Fruit fly (Drosophila melanogaster): ENCODE results near the gene wupA.

The wupA gene

dm6 chrX:18139950-18140349 is 23.2 kb upstream of the wupA start:
- no peak for TF ChIP-seq CG4707 (GFP tag; optimal IDR thresholded peaks at IDR 0.05)
- no peak for TF ChIP-seq abd-A (tag; optimal IDR thresholded peaks at IDR 0.05)
- peak; percentile 18; the same call in 1 of the 2 replicates for TF ChIP-seq Rfx (GFP tag; IDR thresholded peaks at IDR 0.05)
- no peak for TF ChIP-seq wek (GFP tag; optimal IDR thresholded peaks at IDR 0.05)
- peak; percentile 56 for TF ChIP-seq D19B (GFP tag; optimal IDR thresholded peaks at IDR 0.05)
- TF ChIP-seq Bteb2 (GFP tag; optimal IDR thresholded peaks at IDR 0.05), result no peak
- TF ChIP-seq row (GFP tag; IDR thresholded peaks at IDR 0.05), result peak; percentile 16; the same call in 1 of the 3 replicates
- TF ChIP-seq Ada2b (GFP tag; IDR thresholded peaks at IDR 0.05), result no peak
- TF ChIP-seq sens (GFP tag), result peak; percentile 2
- TF ChIP-seq Med (GFP tag), result peak; percentile 20
- TF ChIP-seq CG30403 (GFP tag; optimal IDR thresholded peaks at IDR 0.05), result no peak

dm6 chrX:18138297-18138696 is 21.6 kb upstream of the wupA start, which contains the start of gene CG43229:
CG43229 (plus strand) TSS chrX:18138542.
- TF ChIP-seq CG6689 (GFP tag; IDR thresholded peaks at IDR 0.05) (no peak), phol (tag; optimal IDR thresholded peaks at IDR 0.05) (peak; percentile 17), Nf-YB (GFP tag; optimal IDR thresholded peaks at IDR 0.05) (no peak), Dp (GFP tag; optimal IDR thresholded peaks at IDR 0.05) (peak; percentile 81), Doc3 (GFP tag; IDR thresholded peaks at IDR 0.05; ENCODE audit: partially characterized antibody) (peak; percentile 53; the same call in 1 of the 3 replicates), bbx (GFP tag; IDR thresholded peaks at IDR 0.05; ENCODE audit: partially characterized antibody) (peak; percentile 85), gsb-n (tag; optimal IDR thresholded peaks at IDR 0.05) (no peak), stwl (tag; optimal IDR thresholded peaks at IDR 0.05) (peak; percentile 82), Scr (GFP tag; IDR thresholded peaks at IDR 0.05; ENCODE audit: partially characterized antibody) (peak; percentile 67), Bgb (GFP tag; IDR thresholded peaks at IDR 0.05; ENCODE audit: partially characterized antibody) (peak; percentile 80), Ptx1 (GFP tag; IDR thresholded peaks at IDR 0.05) (no peak), tna (GFP tag; IDR thresholded peaks at IDR 0.05; ENCODE audit: partially characterized antibody) (peak; percentile 79), chinmo (GFP tag; IDR thresholded peaks at IDR 0.05; ENCODE audit: partially characterized antibody) (peak; percentile 80; the same call in 2 of the 4 replicates), gcm (GFP tag; optimal IDR thresholded peaks at IDR 0.05) (peak; percentile 29), Antp (GFP tag; optimal IDR thresholded peaks at IDR 0.05) (no peak), CG34224 (GFP tag; IDR thresholded peaks at IDR 0.05; ENCODE audit: partially characterized antibody) (peak; percentile 78), CG13624 (GFP tag; optimal IDR thresholded peaks at IDR 0.05) (no peak), unc-4 (GFP tag; IDR thresholded peaks at IDR 0.05; ENCODE audit: partially characterized antibody) (peak; percentile 63), Hmx (GFP tag; optimal IDR thresholded peaks at IDR 0.05) (no peak), CG2116 (GFP tag; optimal IDR thresholded peaks at IDR 0.05) (peak; percentile 98), ato (GFP tag; IDR thresholded peaks at IDR 0.05; ENCODE audit: partially characterized antibody) (peak; percentile 79), CG2129 (GFP tag; IDR thresholded peaks at IDR 0.05; ENCODE audit: partially characterized antibody) (peak; percentile 35; the same call in 1 of the 2 replicates), CG16863 (GFP tag; optimal IDR thresholded peaks at IDR 0.05) (peak; percentile 96), Pdp1 (GFP tag; optimal IDR thresholded peaks at IDR 0.05) (peak in 1 of 2 experiments; percentile 0), E2f2 (GFP tag; IDR thresholded peaks at IDR 0.05) (peak; percentile 90), mld (GFP tag; IDR thresholded peaks at IDR 0.05; ENCODE audit: partially characterized antibody) (peak; percentile 76), fd96Cb (tag; optimal IDR thresholded peaks at IDR 0.05) (no peak), amos (GFP tag; IDR thresholded peaks at IDR 0.05; ENCODE audit: partially characterized antibody) (peak; percentile 87), pzg (GFP tag; optimal IDR thresholded peaks at IDR 0.05) (peak; percentile 58), knrl (GFP tag; IDR thresholded peaks at IDR 0.05; ENCODE audit: partially characterized antibody) (peak; percentile 72; the same call in 2 of the 3 replicates), Dll (GFP tag; IDR thresholded peaks at IDR 0.05; ENCODE audit: partially characterized antibody) (peak; percentile 71), CG12659 (GFP tag; optimal IDR thresholded peaks at IDR 0.05) (peak; percentile 2), CG30020 (tag; optimal IDR thresholded peaks at IDR 0.05) (peak; percentile 39), Opbp (GFP tag; IDR thresholded peaks at IDR 0.05; ENCODE audit: partially characterized antibody) (peak; percentile 82), CG14860 (GFP tag; IDR thresholded peaks at IDR 0.05; ENCODE audit: partially characterized antibody) (peak; percentile 66), Med (GFP tag) (peak; percentile 82), CG7963 (GFP tag; IDR thresholded peaks at IDR 0.05; ENCODE audit: partially characterized antibody) (peak; percentile 85)
